Fruit fly (Drosophila melanogaster): ENCODE data around the gene eIF2alpha.
A peak's percentile ranks its signal among the peaks of the same experiment; 100 is the strongest.

eIF2alpha gene

DNA sequence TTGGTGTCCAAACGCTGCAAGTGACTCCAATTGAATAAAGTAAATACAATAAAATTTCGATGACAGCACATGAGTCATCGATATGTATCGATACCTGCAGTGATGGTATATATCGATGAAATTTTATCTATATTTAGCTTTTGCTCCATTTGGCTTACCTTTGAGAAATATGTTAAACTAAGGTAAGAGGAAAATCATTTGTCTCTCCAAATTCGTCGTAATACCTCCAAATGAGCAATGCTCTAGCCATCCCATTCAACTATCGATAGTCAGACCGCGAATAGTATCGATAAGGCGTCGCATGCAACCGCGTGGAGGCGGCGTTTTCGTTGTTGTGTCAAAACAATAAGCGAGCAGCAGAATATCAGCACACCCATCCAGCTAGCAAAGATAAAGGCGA lies 5.5 kb downstream of the eIF2alpha start, which contains the start of the genes Cdc50 and rngo:
Cdc50 (minus strand) TSS at position 52 of the 400 bp plus-strand sequence.
rngo (plus strand) TSS at position 189 of the 400 bp plus-strand sequence.
- TF ChIP-seq bab1 (GFP tag; optimal IDR thresholded peaks at IDR 0.05): peak; percentile 70
- TF ChIP-seq cnc (optimal IDR thresholded peaks at IDR 0.05): no peak
- peak; percentile 68 for TF ChIP-seq Crg-1 (GFP tag; optimal IDR thresholded peaks at IDR 0.05)
- peak; percentile 54 for TF ChIP-seq pad (GFP tag; optimal IDR thresholded peaks at IDR 0.05)
- no peak for TF ChIP-seq toe (GFP tag; optimal IDR thresholded peaks at IDR 0.05)
- no peak for TF ChIP-seq ovo (GFP tag; optimal IDR thresholded peaks at IDR 0.05)
- peak; percentile 28 for TF ChIP-seq CG1620 (GFP tag; optimal IDR thresholded peaks at IDR 0.05)
- TF ChIP-seq Mnt (GFP tag; optimal IDR thresholded peaks at IDR 0.05): peak; percentile 85
- peak; percentile 59 for TF ChIP-seq CG11617 (GFP tag; optimal IDR thresholded peaks at IDR 0.05)
- TF ChIP-seq CG14711 (tag; optimal IDR thresholded peaks at IDR 0.05): peak; percentile 43
- TF ChIP-seq Hr96 (GFP tag; optimal IDR thresholded peaks at IDR 0.05): no peak
- no peak for TF ChIP-seq kay (GFP tag; ENCODE audit: borderline replicate concordance)
- TF ChIP-seq CG7101 (tag; optimal IDR thresholded peaks at IDR 0.05): peak; percentile 51
- TF ChIP-seq CG33017 (tag; optimal IDR thresholded peaks at IDR 0.05): peak; percentile 4
- no peak for TF ChIP-seq CG12768 (GFP tag; optimal IDR thresholded peaks at IDR 0.05)
- TF ChIP-seq tj (GFP tag; optimal IDR thresholded peaks at IDR 0.05): peak; percentile 53
- peak; percentile 16 for TF ChIP-seq cic (GFP tag; optimal IDR thresholded peaks at IDR 0.05)
- TF ChIP-seq CG5204 (GFP tag; optimal IDR thresholded peaks at IDR 0.05): no peak
- no peak for TF ChIP-seq CG7045 (GFP tag; optimal IDR thresholded peaks at IDR 0.05)
- no peak for TF ChIP-seq Clk (GFP tag; optimal IDR thresholded peaks at IDR 0.05)

DNA sequence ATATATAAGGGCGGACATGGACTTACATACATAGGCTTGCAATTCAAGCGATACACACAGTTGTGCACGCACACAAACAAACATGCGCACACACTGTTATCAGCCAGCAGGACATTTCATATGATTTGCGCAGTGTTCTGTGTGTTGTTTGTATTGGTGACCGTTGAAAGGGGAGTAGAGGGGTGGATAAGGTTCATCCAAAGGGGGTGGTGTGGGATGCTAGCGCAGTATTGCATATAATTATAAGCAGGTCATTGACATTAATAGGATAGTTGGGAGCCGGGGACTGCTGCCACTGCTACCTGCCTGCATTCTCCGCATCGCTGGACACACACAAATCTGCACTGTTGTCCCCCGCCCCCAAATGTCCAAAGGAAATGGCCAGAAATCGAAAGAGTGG lies 18.3 kb downstream of the eIF2alpha start:
- TF ChIP-seq pad (GFP tag; optimal IDR thresholded peaks at IDR 0.05): no peak
- TF ChIP-seq Clk (GFP tag; optimal IDR thresholded peaks at IDR 0.05): no peak
- no peak for TF ChIP-seq CG7045 (GFP tag; optimal IDR thresholded peaks at IDR 0.05)
- TF ChIP-seq CG11617 (GFP tag; optimal IDR thresholded peaks at IDR 0.05): no peak
- TF ChIP-seq Mnt (GFP tag; optimal IDR thresholded peaks at IDR 0.05): no peak
- TF ChIP-seq CG5204 (GFP tag; optimal IDR thresholded peaks at IDR 0.05): no peak
- no peak for TF ChIP-seq CG1620 (GFP tag; optimal IDR thresholded peaks at IDR 0.05)
- no peak for TF ChIP-seq bab1 (GFP tag; optimal IDR thresholded peaks at IDR 0.05)
- no peak for TF ChIP-seq CG33017 (tag; optimal IDR thresholded peaks at IDR 0.05)
- no peak for TF ChIP-seq tj (GFP tag; optimal IDR thresholded peaks at IDR 0.05)
- no peak for TF ChIP-seq CG12768 (GFP tag; optimal IDR thresholded peaks at IDR 0.05)
- no peak for TF ChIP-seq Hr96 (GFP tag; optimal IDR thresholded peaks at IDR 0.05)
- TF ChIP-seq ovo (GFP tag; optimal IDR thresholded peaks at IDR 0.05): no peak
- no peak for TF ChIP-seq cnc (optimal IDR thresholded peaks at IDR 0.05)
- TF ChIP-seq Crg-1 (GFP tag; optimal IDR thresholded peaks at IDR 0.05): no peak

- no peak for TF ChIP-seq toe (GFP tag; optimal IDR thresholded peaks at IDR 0.05)
- no peak for TF ChIP-seq pad (GFP tag; optimal IDR thresholded peaks at IDR 0.05)
- TF ChIP-seq tj (GFP tag; optimal IDR thresholded peaks at IDR 0.05): no peak
- TF ChIP-seq ovo (GFP tag; optimal IDR thresholded peaks at IDR 0.05): no peak
- no peak for TF ChIP-seq CG1620 (GFP tag; optimal IDR thresholded peaks at IDR 0.05)
- TF ChIP-seq CG11617 (GFP tag; optimal IDR thresholded peaks at IDR 0.05): no peak
- TF ChIP-seq cnc (optimal IDR thresholded peaks at IDR 0.05): no peak
- no peak for TF ChIP-seq CG14711 (tag; optimal IDR thresholded peaks at IDR 0.05)
- TF ChIP-seq CG7045 (GFP tag; optimal IDR thresholded peaks at IDR 0.05): no peak
- TF ChIP-seq kay (GFP tag; ENCODE audit: borderline replicate concordance): no peak
- no peak for TF ChIP-seq CG33017 (tag; optimal IDR thresholded peaks at IDR 0.05)
- TF ChIP-seq bab1 (GFP tag; optimal IDR thresholded peaks at IDR 0.05): no peak
- TF ChIP-seq Hr96 (GFP tag; optimal IDR thresholded peaks at IDR 0.05): no peak
- no peak for TF ChIP-seq cic (GFP tag; optimal IDR thresholded peaks at IDR 0.05)
These were observed 18.9 kb downstream of the eIF2alpha start for dm6 chrX:16427786-16428400.

DNA sequence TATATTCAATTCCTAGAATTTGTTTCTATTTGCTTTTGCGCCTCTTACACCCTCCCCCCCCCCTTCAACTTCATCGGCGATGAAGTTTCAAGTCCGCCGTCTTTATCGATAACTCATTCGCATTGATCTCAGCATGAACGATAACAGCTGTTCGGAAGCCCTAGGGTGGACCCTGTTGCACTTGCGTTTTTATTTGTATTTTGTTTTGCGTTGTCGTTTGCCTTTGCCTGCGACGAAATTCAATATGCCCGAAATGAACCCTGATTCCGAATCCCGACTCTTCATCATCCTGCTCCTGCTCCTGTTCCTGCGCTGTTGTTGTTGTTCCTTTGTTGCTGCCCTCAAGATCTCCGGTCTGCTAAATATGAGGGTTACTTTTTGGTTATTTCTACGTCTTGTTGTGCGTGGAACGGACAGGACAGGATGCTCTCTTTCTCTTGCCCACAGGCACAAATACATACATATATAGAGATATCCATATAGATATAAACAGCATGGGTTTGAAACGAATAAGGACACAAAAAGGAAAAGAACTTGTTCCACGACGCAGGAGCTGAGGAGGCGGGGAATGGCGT lies 20.2 kb downstream of the eIF2alpha start:
- TF ChIP-seq tj (GFP tag; optimal IDR thresholded peaks at IDR 0.05) (no peak), bab1 (GFP tag; optimal IDR thresholded peaks at IDR 0.05) (no peak), pad (GFP tag; optimal IDR thresholded peaks at IDR 0.05) (no peak), CG7045 (GFP tag; optimal IDR thresholded peaks at IDR 0.05) (no peak)

dm6 chrX:16425145-16425544 lies 21.6 kb downstream of the eIF2alpha start:
- TF ChIP-seq CG14711 (tag; optimal IDR thresholded peaks at IDR 0.05) (no peak), Mnt (GFP tag; optimal IDR thresholded peaks at IDR 0.05) (peak; percentile 11)

- TF ChIP-seq cic (GFP tag; optimal IDR thresholded peaks at IDR 0.05): no peak
- TF ChIP-seq CG5204 (GFP tag; optimal IDR thresholded peaks at IDR 0.05): no peak
- TF ChIP-seq tj (GFP tag; optimal IDR thresholded peaks at IDR 0.05): no peak
- TF ChIP-seq kay (GFP tag; ENCODE audit: borderline replicate concordance): no peak
- no peak for TF ChIP-seq ovo (GFP tag; optimal IDR thresholded peaks at IDR 0.05)
- no peak for TF ChIP-seq CG1620 (GFP tag; optimal IDR thresholded peaks at IDR 0.05)
- TF ChIP-seq Crg-1 (GFP tag; optimal IDR thresholded peaks at IDR 0.05): no peak
- no peak for TF ChIP-seq pad (GFP tag; optimal IDR thresholded peaks at IDR 0.05)
- TF ChIP-seq Clk (GFP tag; optimal IDR thresholded peaks at IDR 0.05): no peak
These were observed 22.5 kb downstream of the eIF2alpha start for dm6 chrX:16424296-16424695.

- TF ChIP-seq Mnt (GFP tag; optimal IDR thresholded peaks at IDR 0.05) (no peak), CG33017 (tag; optimal IDR thresholded peaks at IDR 0.05) (no peak), pad (GFP tag; optimal IDR thresholded peaks at IDR 0.05) (no peak), toe (GFP tag; optimal IDR thresholded peaks at IDR 0.05) (no peak), CG7101 (tag; optimal IDR thresholded peaks at IDR 0.05) (no peak), ovo (GFP tag; optimal IDR thresholded peaks at IDR 0.05) (no peak), Crg-1 (GFP tag; optimal IDR thresholded peaks at IDR 0.05) (no peak), bab1 (GFP tag; optimal IDR thresholded peaks at IDR 0.05) (peak; percentile 82), Clk (GFP tag; optimal IDR thresholded peaks at IDR 0.05) (no peak), CG7045 (GFP tag; optimal IDR thresholded peaks at IDR 0.05) (no peak), Hr96 (GFP tag; optimal IDR thresholded peaks at IDR 0.05) (peak; percentile 44), CG1620 (GFP tag; optimal IDR thresholded peaks at IDR 0.05) (no peak), tj (GFP tag; optimal IDR thresholded peaks at IDR 0.05) (peak; percentile 59), CG11617 (GFP tag; optimal IDR thresholded peaks at IDR 0.05) (peak; percentile 19), cic (GFP tag; optimal IDR thresholded peaks at IDR 0.05) (peak; percentile 7), CG12768 (GFP tag; optimal IDR thresholded peaks at IDR 0.05) (no peak), cnc (optimal IDR thresholded peaks at IDR 0.05) (no peak), CG14711 (tag; optimal IDR thresholded peaks at IDR 0.05) (no peak), kay (GFP tag; ENCODE audit: borderline replicate concordance) (no peak), CG5204 (GFP tag; optimal IDR thresholded peaks at IDR 0.05) (no peak)
These were observed 23.7 kb downstream of the eIF2alpha start for dm6 chrX:16423125-16423509.
